Worm (Caenorhabditis elegans): ENCODE measurements around the gene ttr-45.

- TF ChIP-seq dao-5 (tag; optimal IDR thresholded peaks at IDR 0.05) (no peak), W03F9.2 (tag; optimal IDR thresholded peaks at IDR 0.05) (no peak), him-1 (tag; optimal IDR thresholded peaks at IDR 0.05) (no peak)
Measured at ce11 chrIV:13241340-13241739, 12.7 kb upstream of the ttr-45 start.
